Fruit fly (Drosophila melanogaster): ENCODE data around the gene CG16986.

Gene CG16986

dm6 chr3L:2600144-2600543, at the start of gene CG16986:
CG16986 (plus strand) TSS chr3L:2600331.
- TF ChIP-seq Sin3A (optimal IDR thresholded peaks at IDR 0.05) (no peak), ttk (optimal IDR thresholded peaks at IDR 0.05) (no peak), insv (optimal IDR thresholded peaks at IDR 0.05) (no peak), h (optimal IDR thresholded peaks at IDR 0.05) (no peak), Myc (optimal IDR thresholded peaks at IDR 0.05) (no peak), psq (optimal IDR thresholded peaks at IDR 0.05) (no peak)

DNA sequence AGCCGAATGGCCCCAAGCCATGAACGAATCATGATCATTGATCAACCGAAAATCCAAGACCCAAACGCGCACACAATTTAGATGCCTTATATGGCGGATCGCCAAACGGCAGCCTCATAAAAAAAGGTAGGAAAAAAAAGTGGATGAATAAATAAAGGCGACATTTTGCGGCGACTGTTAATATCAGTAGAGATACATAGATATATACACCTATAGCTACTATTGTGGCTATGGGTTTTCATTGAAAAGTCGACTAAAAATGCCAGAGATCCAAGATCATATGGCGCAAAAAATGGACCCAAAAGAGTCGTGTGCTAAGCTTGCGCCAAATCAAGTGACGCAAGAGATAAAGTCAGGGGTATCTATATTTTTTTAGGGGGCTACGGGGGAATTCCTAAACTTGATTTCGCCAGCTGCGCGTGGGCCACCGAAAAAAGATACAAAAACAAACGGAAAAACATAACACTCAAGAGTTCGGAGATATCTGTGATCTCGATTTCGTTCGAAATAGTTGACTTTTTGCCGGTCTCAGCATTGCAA, 48.9 kb upstream of the CG16986 start:
- TF ChIP-seq Sin3A (optimal IDR thresholded peaks at IDR 0.05) (no peak), h (optimal IDR thresholded peaks at IDR 0.05) (no peak), insv (optimal IDR thresholded peaks at IDR 0.05) (no peak), Myc (optimal IDR thresholded peaks at IDR 0.05) (no peak), ttk (optimal IDR thresholded peaks at IDR 0.05) (no peak), psq (optimal IDR thresholded peaks at IDR 0.05) (no peak)

DNA sequence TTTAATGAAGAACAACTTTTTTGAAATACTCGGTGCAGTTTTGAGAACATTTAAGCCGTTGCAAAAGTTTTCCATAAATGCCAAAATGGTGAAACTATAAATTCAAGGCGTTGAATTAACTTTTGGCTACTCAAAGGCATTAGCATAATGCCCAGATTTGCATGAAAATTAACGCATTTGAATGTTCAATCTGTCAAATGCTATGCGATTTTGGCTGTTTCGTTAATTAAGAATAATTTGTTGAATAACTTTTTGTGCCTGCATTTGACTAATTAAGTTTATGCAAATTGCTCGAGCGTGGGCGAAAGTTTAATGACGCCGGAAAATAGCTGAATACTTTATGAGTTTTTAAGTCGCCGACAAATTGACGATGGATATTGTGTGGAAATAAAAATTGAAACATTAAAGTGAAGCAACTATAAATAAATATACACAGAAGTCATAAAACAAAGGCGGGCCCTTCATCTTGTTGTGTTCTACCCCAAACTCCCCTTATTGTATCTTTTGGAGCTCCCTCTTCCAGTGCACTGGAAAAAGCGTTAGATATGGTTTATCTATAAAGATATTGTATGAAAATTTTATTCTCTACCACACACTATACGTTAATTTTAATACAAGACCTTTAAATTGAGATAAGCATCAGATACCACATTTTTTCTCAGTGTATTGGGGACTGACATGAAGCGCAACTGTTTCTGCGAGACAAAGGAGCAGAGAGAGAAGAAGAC, 47.9 kb upstream of the CG16986 start:
- no peak for TF ChIP-seq h (optimal IDR thresholded peaks at IDR 0.05)
- TF ChIP-seq insv (optimal IDR thresholded peaks at IDR 0.05): no peak
- TF ChIP-seq psq (optimal IDR thresholded peaks at IDR 0.05): peak; percentile 56
- TF ChIP-seq ttk (optimal IDR thresholded peaks at IDR 0.05): no peak

- TF ChIP-seq psq (optimal IDR thresholded peaks at IDR 0.05) (peak; percentile 66), Sin3A (optimal IDR thresholded peaks at IDR 0.05) (no peak)
Measured at dm6 chr3L:2552844-2553839, 47.0 kb upstream of the CG16986 start.

DNA sequence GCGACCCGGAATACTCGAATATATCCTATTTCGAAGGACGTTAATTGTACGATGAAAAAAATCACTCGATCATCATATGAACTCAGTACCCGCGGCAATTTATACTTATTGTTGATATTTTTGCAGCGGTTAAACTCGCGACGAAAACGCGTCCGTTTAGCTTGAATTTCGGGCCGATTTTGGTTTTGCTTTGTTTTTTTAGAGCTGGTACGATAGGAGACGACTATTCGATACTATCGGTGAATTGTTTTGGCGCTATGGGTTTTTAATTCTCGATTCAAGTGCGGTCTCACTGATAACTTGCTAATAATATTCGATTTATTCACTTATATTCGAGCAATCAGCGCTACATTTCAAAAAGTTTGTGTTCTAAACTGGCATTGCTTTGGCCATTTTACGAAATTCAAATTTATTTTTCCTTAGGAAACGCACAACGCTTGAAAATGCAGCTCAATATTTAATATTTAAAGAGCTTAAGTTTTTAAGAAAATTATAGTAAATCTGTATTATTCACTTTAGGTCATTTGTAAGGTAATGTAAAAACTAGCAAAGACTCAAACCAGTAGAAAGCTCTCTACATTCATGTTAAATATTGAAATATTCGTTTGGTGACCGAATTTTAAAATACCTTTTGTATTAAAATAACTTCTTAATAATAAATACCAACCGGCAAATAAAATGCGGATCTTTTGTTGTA, 45.9 kb upstream of the CG16986 start, which contains the start of gene Spn:
Gene Spn (minus strand): TSS at position 175 of the 697 bp plus-strand sequence.
- TF ChIP-seq ttk (optimal IDR thresholded peaks at IDR 0.05) (no peak), psq (optimal IDR thresholded peaks at IDR 0.05) (peak; percentile 74), Myc (optimal IDR thresholded peaks at IDR 0.05) (no peak), Sin3A (optimal IDR thresholded peaks at IDR 0.05) (no peak), insv (optimal IDR thresholded peaks at IDR 0.05) (no peak), h (optimal IDR thresholded peaks at IDR 0.05) (no peak)

dm6 chr3L:2555670-2556069, 44.5 kb upstream of the CG16986 start:
- TF ChIP-seq h (optimal IDR thresholded peaks at IDR 0.05) (no peak), insv (optimal IDR thresholded peaks at IDR 0.05) (no peak), ttk (optimal IDR thresholded peaks at IDR 0.05) (no peak), psq (optimal IDR thresholded peaks at IDR 0.05) (no peak), Myc (optimal IDR thresholded peaks at IDR 0.05) (no peak), Sin3A (optimal IDR thresholded peaks at IDR 0.05) (no peak)

- TF ChIP-seq Myc (optimal IDR thresholded peaks at IDR 0.05): no peak
- no peak for TF ChIP-seq Sin3A (optimal IDR thresholded peaks at IDR 0.05)
- TF ChIP-seq psq (optimal IDR thresholded peaks at IDR 0.05): no peak
- no peak for TF ChIP-seq ttk (optimal IDR thresholded peaks at IDR 0.05)
- TF ChIP-seq h (optimal IDR thresholded peaks at IDR 0.05): no peak
- TF ChIP-seq insv (optimal IDR thresholded peaks at IDR 0.05): no peak
Measured at dm6 chr3L:2566029-2566428, 34.1 kb upstream of the CG16986 start.

- TF ChIP-seq insv (optimal IDR thresholded peaks at IDR 0.05): peak; percentile 62
- TF ChIP-seq Sin3A (optimal IDR thresholded peaks at IDR 0.05): no peak
- TF ChIP-seq Myc (optimal IDR thresholded peaks at IDR 0.05): no peak
- no peak for TF ChIP-seq psq (optimal IDR thresholded peaks at IDR 0.05)
- no peak for TF ChIP-seq ttk (optimal IDR thresholded peaks at IDR 0.05)
- peak; percentile 10 for TF ChIP-seq h (optimal IDR thresholded peaks at IDR 0.05)
Measured at dm6 chr3L:2567050-2567609, 33.0 kb upstream of the CG16986 start.

dm6 chr3L:2568274-2568673, 31.9 kb upstream of the CG16986 start:
- TF ChIP-seq h (optimal IDR thresholded peaks at IDR 0.05) (no peak), insv (optimal IDR thresholded peaks at IDR 0.05) (no peak), psq (optimal IDR thresholded peaks at IDR 0.05) (no peak), Sin3A (optimal IDR thresholded peaks at IDR 0.05) (no peak), ttk (optimal IDR thresholded peaks at IDR 0.05) (no peak), Myc (optimal IDR thresholded peaks at IDR 0.05) (no peak)

- TF ChIP-seq Myc (optimal IDR thresholded peaks at IDR 0.05) (no peak), psq (optimal IDR thresholded peaks at IDR 0.05) (no peak), Sin3A (optimal IDR thresholded peaks at IDR 0.05) (no peak), h (optimal IDR thresholded peaks at IDR 0.05) (no peak), insv (optimal IDR thresholded peaks at IDR 0.05) (no peak), ttk (optimal IDR thresholded peaks at IDR 0.05) (no peak)
Measured at dm6 chr3L:2570269-2570723, 29.8 kb upstream of the CG16986 start.

- no peak for TF ChIP-seq Myc (optimal IDR thresholded peaks at IDR 0.05)
- TF ChIP-seq ttk (optimal IDR thresholded peaks at IDR 0.05): no peak
- no peak for TF ChIP-seq insv (optimal IDR thresholded peaks at IDR 0.05)
- TF ChIP-seq Sin3A (optimal IDR thresholded peaks at IDR 0.05): no peak
- no peak for TF ChIP-seq h (optimal IDR thresholded peaks at IDR 0.05)
- no peak for TF ChIP-seq psq (optimal IDR thresholded peaks at IDR 0.05)
Measured at dm6 chr3L:2571975-2572374, 28.2 kb upstream of the CG16986 start.
